Worm (Caenorhabditis elegans): Measurements from ENCODE around the gene F13A2.5.

Gene F13A2.5

DNA sequence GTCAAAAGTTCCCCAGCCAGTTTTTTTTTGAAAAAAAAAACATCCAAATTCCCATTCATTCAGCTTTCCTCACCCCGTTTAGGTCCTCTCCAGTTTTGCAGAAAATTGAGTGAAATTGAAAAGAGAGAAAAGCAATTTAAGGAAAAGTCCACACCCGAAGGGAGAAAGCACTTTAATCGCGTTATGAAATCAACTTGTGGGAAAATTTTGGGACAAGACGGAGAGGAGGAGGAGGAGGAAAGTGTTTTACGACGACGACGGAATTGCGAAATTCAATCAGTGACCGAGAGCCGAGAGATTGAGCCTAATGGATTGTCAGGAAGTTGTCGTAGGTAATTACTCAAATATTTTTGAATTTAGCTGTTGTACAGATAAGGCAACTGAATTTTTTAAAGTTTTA is 44.4 kb downstream of the F13A2.5 start:
- TF ChIP-seq dao-5 (tag; optimal IDR thresholded peaks at IDR 0.05) (no peak), him-1 (tag; optimal IDR thresholded peaks at IDR 0.05) (no peak), W03F9.2 (tag; optimal IDR thresholded peaks at IDR 0.05) (no peak)

ce11 chrV:4356047-4356612 is 45.6 kb downstream of the F13A2.5 start:
- TF ChIP-seq dao-5 (tag; optimal IDR thresholded peaks at IDR 0.05) (no peak), him-1 (tag; optimal IDR thresholded peaks at IDR 0.05) (no peak), W03F9.2 (tag; optimal IDR thresholded peaks at IDR 0.05) (no peak)
